Fruit fly (Drosophila melanogaster) whole organism, adult: ENCODE results near the gene Mst57Dc.

Experiments used
- CG11617 ChIP-seq: fragments of 200-800 bp; sonication (Bioruptor generic); optimal IDR thresholded peaks from 2 replicates; lab custom pipeline; 2017; ENCODE audit warnings: mild to moderate bottlenecking, missing biosample characterization, missing genetic modification reagents, missing genetic modification characterization
- CG12768 ChIP-seq: fragments of 200-800 bp; sonication (Bioruptor generic); optimal IDR thresholded peaks from 2 replicates; lab custom pipeline; 2017; ENCODE audit warnings: missing biosample characterization, missing genetic modification characterization, mild to moderate bottlenecking, moderate library complexity, missing genetic modification reagents
- CG14711 ChIP-seq: fragments of 200-800 bp; sonication (Bioruptor generic); optimal IDR thresholded peaks from 2 replicates; lab custom pipeline; 2018; ENCODE audit warnings: missing biosample characterization, mild to moderate bottlenecking, missing genetic modification characterization, moderate library complexity
- CG1620 ChIP-seq: fragments of 200-800 bp; sonication (Bioruptor generic); optimal IDR thresholded peaks from 2 replicates; lab custom pipeline; 2016; ENCODE audit warnings: missing biosample characterization, missing genetic modification characterization
- CG33017 ChIP-seq: fragments of 200-800 bp; sonication (Bioruptor generic); optimal IDR thresholded peaks from 2 replicates; lab custom pipeline; 2018; ENCODE audit warnings: missing biosample characterization, mild to moderate bottlenecking, missing genetic modification characterization, moderate library complexity
- CG5204 ChIP-seq: fragments of 200-800 bp; sonication (Bioruptor generic); optimal IDR thresholded peaks from 2 replicates; lab custom pipeline; 2016; ENCODE audit warnings: missing biosample characterization, missing genetic modification characterization
- CG7045 ChIP-seq: fragments of 200-800 bp; sonication (Bioruptor generic); optimal IDR thresholded peaks from 2 replicates; lab custom pipeline; 2017; ENCODE audit warnings: missing biosample characterization, mild to moderate bottlenecking, missing genetic modification characterization
- CG7101 ChIP-seq: fragments of 200-800 bp; sonication (Bioruptor generic); optimal IDR thresholded peaks from 2 replicates; lab custom pipeline; 2018; ENCODE audit warnings: missing biosample characterization, mild to moderate bottlenecking, missing genetic modification characterization, moderate library complexity
- Clk ChIP-seq: fragments of 200-800 bp; sonication (Bioruptor generic); optimal IDR thresholded peaks from 2 replicates; lab custom pipeline; 2017; ENCODE audit warnings: missing biosample characterization, missing genetic modification characterization
- Crg-1 ChIP-seq: fragments of 200-800 bp; sonication (Bioruptor generic); optimal IDR thresholded peaks from 2 replicates; lab custom pipeline; 2016; ENCODE audit warnings: missing biosample characterization, missing genetic modification characterization
- Hr96 ChIP-seq: fragments of 200-800 bp; sonication (Bioruptor generic); optimal IDR thresholded peaks from 2 replicates; lab custom pipeline; 2016; ENCODE audit warnings: missing biosample characterization, missing genetic modification characterization
- Mnt ChIP-seq: fragments of 200-800 bp; sonication (Bioruptor generic); optimal IDR thresholded peaks from 2 replicates; lab custom pipeline; 2016; ENCODE audit warnings: missing biosample characterization, mild to moderate bottlenecking, missing genetic modification characterization
- bab1 ChIP-seq: fragments of 200-800 bp; sonication (Bioruptor generic); optimal IDR thresholded peaks from 3 replicates; lab custom pipeline; 2019; ENCODE audit warnings: missing biosample characterization, mild to moderate bottlenecking, missing genetic modification characterization, moderate library complexity
- cic ChIP-seq: fragments of 200-800 bp; sonication (Bioruptor generic); optimal IDR thresholded peaks from 2 replicates; lab custom pipeline; 2017; ENCODE audit warnings: missing biosample characterization, mild to moderate bottlenecking, missing genetic modification characterization, moderate library complexity
- cnc ChIP-seq, 2 experiments: fragments of >200 bp; optimal IDR thresholded peaks; 2 replicates each; lab custom pipeline; 2017
- kay ChIP-seq: fragments of 200-800 bp; sonication (Bioruptor generic); peaks from one replicate; lab custom pipeline; 2016; ENCODE audit warnings: missing biosample characterization, missing genetic modification characterization, borderline replicate concordance
- ovo ChIP-seq: fragments of 200-800 bp; sonication (Bioruptor generic); optimal IDR thresholded peaks from 2 replicates; lab custom pipeline; 2016; ENCODE audit warnings: missing biosample characterization, missing genetic modification characterization
- pad ChIP-seq: fragments of 200-800 bp; sonication (Bioruptor generic); optimal IDR thresholded peaks from 3 replicates; lab custom pipeline; 2017; ENCODE audit warnings: missing biosample characterization, missing genetic modification characterization, mild to moderate bottlenecking, moderate library complexity, missing genetic modification reagents
- tj ChIP-seq: fragments of 200-800 bp; sonication (Bioruptor generic); optimal IDR thresholded peaks from 3 replicates; lab custom pipeline; 2017; ENCODE audit warnings: missing biosample characterization, mild to moderate bottlenecking, missing genetic modification characterization, moderate library complexity
- toe ChIP-seq: fragments of 200-800 bp; sonication (Bioruptor generic); optimal IDR thresholded peaks from 2 replicates; lab custom pipeline; 2016; ENCODE audit warnings: missing biosample characterization, missing genetic modification characterization

The Mst57Dc gene

DNA sequence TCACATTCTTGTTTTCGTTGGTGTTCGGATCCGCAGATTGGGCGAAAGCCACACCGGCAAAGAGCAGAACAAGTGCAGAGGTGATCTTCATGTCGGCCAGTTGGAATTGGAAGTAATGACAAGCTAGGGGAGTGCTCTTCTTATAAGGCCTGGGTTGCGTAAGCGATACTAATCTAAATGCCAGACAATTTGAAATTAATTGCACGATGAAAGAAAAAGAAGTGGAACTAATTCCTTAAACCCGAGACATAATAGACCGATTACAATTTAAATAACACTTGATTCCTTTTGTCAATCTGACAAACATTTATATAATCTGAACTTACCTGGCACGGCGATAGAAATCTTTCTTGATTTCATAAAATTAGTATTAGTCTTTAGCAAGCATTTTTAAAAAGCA is 1.3 kb upstream of the Mst57Dc start, which contains the start of gene Mst57Db:
TSS of gene Mst57Db (minus strand) at position 101 of the 400 bp plus-strand sequence.
- TF ChIP-seq Crg-1 (GFP tag; lab: Kevin White, UChicago) (no peak), toe (GFP tag; lab: Kevin White, UChicago) (no peak), CG7101 (no peak), CG1620 (no peak), Mnt (GFP tag; lab: Kevin White, UChicago) (no peak), CG33017 (tag; lab: Kevin White, UChicago) (no peak), CG7045 (GFP tag; lab: Kevin White, UChicago) (no peak), cic (no peak), tj (GFP tag; lab: Kevin White, UChicago) (no peak), Clk (GFP tag; lab: Kevin White, UChicago) (no peak), kay (GFP tag; lab: Kevin White, UChicago) (no peak), CG5204 (GFP tag; lab: Kevin White, UChicago) (no peak), ovo (GFP tag; lab: Kevin White, UChicago) (no peak), pad (GFP tag; lab: Kevin White, UChicago) (no peak), cnc (optimal IDR thresholded peaks at IDR 0.05; lab: Kevin White, UChicago) (no peak), bab1 (GFP tag; lab: Kevin White, UChicago) (no peak), CG11617 (no peak), Hr96 (GFP tag; lab: Kevin White, UChicago) (no peak)

dm6 chr3R:25830128-25830527 is 630 bp upstream of the Mst57Dc start, which contains the start of gene Sfp96F:
Gene Sfp96F, minus strand, starts transcription at chr3R:25830228.
- TF ChIP-seq pad (GFP tag; lab: Kevin White, UChicago), result no peak
- no peak for TF ChIP-seq Clk (GFP tag; lab: Kevin White, UChicago)
- no peak for TF ChIP-seq kay (GFP tag; lab: Kevin White, UChicago)
- no peak for TF ChIP-seq CG1620
- no peak for TF ChIP-seq CG14711 (tag; lab: Kevin White, UChicago)
- no peak for TF ChIP-seq toe (GFP tag; lab: Kevin White, UChicago)

- no peak for TF ChIP-seq CG7101
- TF ChIP-seq cic, result no peak
- no peak for TF ChIP-seq toe (GFP tag; lab: Kevin White, UChicago)
- no peak for TF ChIP-seq CG7045 (GFP tag; lab: Kevin White, UChicago)
- no peak for TF ChIP-seq pad (GFP tag; lab: Kevin White, UChicago)
- TF ChIP-seq CG33017 (tag; lab: Kevin White, UChicago), result no peak
- no peak for TF ChIP-seq Clk (GFP tag; lab: Kevin White, UChicago)
- TF ChIP-seq Mnt (GFP tag; lab: Kevin White, UChicago), result no peak
- no peak for TF ChIP-seq CG12768 (GFP tag; lab: Kevin White, UChicago)
- TF ChIP-seq ovo (GFP tag; lab: Kevin White, UChicago), result no peak
- no peak for TF ChIP-seq CG11617
- TF ChIP-seq kay (GFP tag; lab: Kevin White, UChicago), result no peak
- no peak for TF ChIP-seq Crg-1 (GFP tag; lab: Kevin White, UChicago)
- no peak for TF ChIP-seq CG5204 (GFP tag; lab: Kevin White, UChicago)
- TF ChIP-seq Hr96 (GFP tag; lab: Kevin White, UChicago), result no peak
- TF ChIP-seq CG1620, result no peak
- TF ChIP-seq cnc (optimal IDR thresholded peaks at IDR 0.05; lab: Kevin White, UChicago), result no peak
Measured at dm6 chr3R:25815179-25815578, 14.3 kb downstream of the Mst57Dc start, which contains the start of gene CG14354. Gene CG14354, plus strand, starts transcription at chr3R:25815479.

DNA sequence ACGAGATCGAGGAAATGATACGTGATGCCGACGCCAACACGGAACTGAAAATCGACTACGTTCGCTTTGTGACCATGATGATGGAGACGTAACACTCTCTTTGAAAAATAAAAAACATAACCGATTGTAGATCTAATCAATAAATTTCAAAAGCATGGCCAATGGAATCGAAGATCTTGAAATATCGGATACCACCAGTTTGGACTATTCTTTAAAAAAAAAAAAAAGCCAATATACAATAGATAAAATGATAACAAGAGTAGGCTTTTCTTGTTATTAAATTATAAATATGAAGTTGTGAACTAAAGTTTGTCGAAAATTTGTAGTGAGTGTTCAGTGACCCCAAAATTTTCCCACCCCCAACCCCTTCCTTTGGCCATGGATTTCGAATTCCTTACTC is 17.9 kb downstream of the Mst57Dc start, which contains the start of the genes Acam and CG17770:
TSS of gene Acam (plus strand) at position 301 of the 400 bp plus-strand sequence.
TSS of gene CG17770 (plus strand) at position 301 of the 400 bp plus-strand sequence.
- TF ChIP-seq toe (GFP tag; lab: Kevin White, UChicago), result no peak
- TF ChIP-seq CG12768 (GFP tag; lab: Kevin White, UChicago), result no peak
- no peak for TF ChIP-seq CG7045 (GFP tag; lab: Kevin White, UChicago)
- TF ChIP-seq CG7101, result no peak
- TF ChIP-seq CG33017 (tag; lab: Kevin White, UChicago), result no peak
- TF ChIP-seq CG14711 (tag; lab: Kevin White, UChicago), result no peak
- TF ChIP-seq pad (GFP tag; lab: Kevin White, UChicago), result no peak
- TF ChIP-seq bab1 (GFP tag; lab: Kevin White, UChicago), result no peak
- no peak for TF ChIP-seq cic
- no peak for TF ChIP-seq cnc (optimal IDR thresholded peaks at IDR 0.05; lab: Kevin White, UChicago)
- no peak for TF ChIP-seq Mnt (GFP tag; lab: Kevin White, UChicago)
- TF ChIP-seq kay (GFP tag; lab: Kevin White, UChicago), result no peak
- no peak for TF ChIP-seq CG11617

- TF ChIP-seq CG33017 (tag; lab: Kevin White, UChicago), result no peak
- no peak for TF ChIP-seq bab1 (GFP tag; lab: Kevin White, UChicago)
- TF ChIP-seq CG5204 (GFP tag; lab: Kevin White, UChicago), result no peak
- TF ChIP-seq cic, result no peak
- no peak for TF ChIP-seq ovo (GFP tag; lab: Kevin White, UChicago)
- TF ChIP-seq CG7101, result no peak
- TF ChIP-seq Mnt (GFP tag; lab: Kevin White, UChicago), result no peak
- no peak for TF ChIP-seq toe (GFP tag; lab: Kevin White, UChicago)
- TF ChIP-seq Hr96 (GFP tag; lab: Kevin White, UChicago), result no peak
- no peak for TF ChIP-seq CG12768 (GFP tag; lab: Kevin White, UChicago)
- no peak for TF ChIP-seq CG11617
- TF ChIP-seq Clk (GFP tag; lab: Kevin White, UChicago), result no peak
Measured at dm6 chr3R:25810796-25811195, 18.7 kb downstream of the Mst57Dc start, which contains the start of gene CG5024. Gene CG5024, plus strand, starts transcription at chr3R:25811096.

dm6 chr3R:25806145-25806544 is 23.4 kb downstream of the Mst57Dc start, which contains the start of gene BG642167:
Gene BG642167, plus strand, starts transcription at chr3R:25806445.
- TF ChIP-seq Crg-1 (GFP tag; lab: Kevin White, UChicago) (no peak), pad (GFP tag; lab: Kevin White, UChicago) (no peak), CG11617 (no peak), CG12768 (GFP tag; lab: Kevin White, UChicago) (no peak), CG7045 (GFP tag; lab: Kevin White, UChicago) (no peak), Mnt (GFP tag; lab: Kevin White, UChicago) (no peak), tj (GFP tag; lab: Kevin White, UChicago) (no peak), CG7101 (no peak), Clk (GFP tag; lab: Kevin White, UChicago) (no peak), ovo (GFP tag; lab: Kevin White, UChicago) (no peak), Hr96 (GFP tag; lab: Kevin White, UChicago) (no peak), CG5204 (GFP tag; lab: Kevin White, UChicago) (no peak), CG14711 (tag; lab: Kevin White, UChicago) (no peak), kay (GFP tag; lab: Kevin White, UChicago) (no peak), cnc (optimal IDR thresholded peaks at IDR 0.05; lab: Kevin White, UChicago) (no peak), toe (GFP tag; lab: Kevin White, UChicago) (no peak), CG33017 (tag; lab: Kevin White, UChicago) (no peak), CG1620 (no peak), bab1 (GFP tag; lab: Kevin White, UChicago) (no peak)
